Fruit fly (Drosophila melanogaster) whole organism, embryonic: Measurements from ENCODE around the gene Karybeta3.

Experiments
- Asciz ChIP-seq: fragments of 200-800 bp; sonication (Bioruptor generic); optimal IDR thresholded peaks from 2 replicates; lab custom pipeline; 2017; ENCODE audit warnings: missing biosample characterization, mild to moderate bottlenecking, missing genetic modification characterization, missing genetic modification reagents
- CG10654 ChIP-seq: fragments of 200-800 bp; sonication (Bioruptor generic); optimal IDR thresholded peaks from 2 replicates; lab custom pipeline; 2016; ENCODE audit warnings: missing biosample characterization, missing genetic modification characterization
- CG14860 ChIP-seq: fragments of 200-800 bp; sonication (Bioruptor generic); IDR thresholded peaks from 3 replicates; pipeline ENCODE4 v1.3.6; 2022; ENCODE audit warnings: missing biosample characterization, missing genetic modification characterization; ENCODE audit not compliant: partially characterized antibody
- CG14965 ChIP-seq: fragments of 200-800 bp; sonication (Bioruptor generic); optimal IDR thresholded peaks from 2 replicates; lab custom pipeline; 2016; ENCODE audit warnings: missing biosample characterization, missing genetic modification characterization, borderline replicate concordance
- CG15696 ChIP-seq: fragments of 200-800 bp; sonication (Bioruptor generic); optimal IDR thresholded peaks from 2 replicates; lab custom pipeline; 2019; ENCODE audit warnings: missing biosample characterization, mild to moderate bottlenecking, missing genetic modification characterization, moderate library complexity
- CG1602 ChIP-seq: fragments of 200-800 bp; sonication (Bioruptor generic); optimal IDR thresholded peaks from 3 replicates; lab custom pipeline; 2016; ENCODE audit warnings: missing biosample characterization, missing genetic modification characterization
- CG16813 ChIP-seq: fragments of 200-800 bp; sonication (Bioruptor generic); IDR thresholded peaks from 3 replicates; pipeline ENCODE4 v1.3.6; 2022; ENCODE audit warnings: missing biosample characterization, missing genetic modification characterization; ENCODE audit not compliant: partially characterized antibody
- CG16863 ChIP-seq: fragments of 200-800 bp; sonication (Bioruptor generic); optimal IDR thresholded peaks from 3 replicates; lab custom pipeline; 2016; ENCODE audit warnings: missing biosample characterization, missing genetic modification characterization
- CG17612 ChIP-seq: fragments of 200-800 bp; sonication (Bioruptor generic); IDR thresholded peaks from 2 replicates; pipeline ENCODE4 v1.3.6; 2022; ENCODE audit warnings: missing biosample characterization, missing genetic modification characterization
- CG1792 ChIP-seq: fragments of 200-800 bp; sonication (Bioruptor generic); optimal IDR thresholded peaks from 2 replicates; lab custom pipeline; 2016; ENCODE audit warnings: missing biosample characterization, missing genetic modification characterization
- CG18599 ChIP-seq: fragments of 200-800 bp; sonication (Bioruptor generic); optimal IDR thresholded peaks from 3 replicates; lab custom pipeline; 2017; ENCODE audit warnings: missing biosample characterization, missing genetic modification characterization, mild to moderate bottlenecking, moderate library complexity, missing genetic modification reagents
- CG18764 ChIP-seq: fragments of 200-800 bp; sonication (Bioruptor generic); optimal IDR thresholded peaks from 3 replicates; lab custom pipeline; 2016; ENCODE audit warnings: missing biosample characterization, missing genetic modification characterization
- CG2875 ChIP-seq: fragments of 200-800 bp; sonication (Bioruptor generic); optimal IDR thresholded peaks from 2 replicates; lab custom pipeline; 2017; ENCODE audit warnings: missing biosample characterization, mild to moderate bottlenecking, missing genetic modification characterization, missing genetic modification reagents
- CG31441 ChIP-seq: fragments of 200-800 bp; sonication (Bioruptor generic); IDR thresholded peaks from 2 replicates; pipeline ENCODE4 v1.3.6; 2022; ENCODE audit warnings: missing biosample characterization, missing genetic modification characterization
- CG6654 ChIP-seq: fragments of 200-800 bp; sonication (Bioruptor generic); optimal IDR thresholded peaks from 2 replicates; lab custom pipeline; 2017; ENCODE audit warnings: missing biosample characterization, mild to moderate bottlenecking, missing genetic modification characterization
- CG6791 ChIP-seq: fragments of 200-800 bp; sonication (Bioruptor generic); IDR thresholded peaks from 3 replicates; pipeline ENCODE4 v1.3.6; 2022; ENCODE audit warnings: missing biosample characterization, missing genetic modification characterization; ENCODE audit not compliant: partially characterized antibody
- CG7987 ChIP-seq: fragments of 200-800 bp; sonication (Bioruptor generic); optimal IDR thresholded peaks from 2 replicates; lab custom pipeline; 2018; ENCODE audit warnings: missing biosample characterization, mild to moderate bottlenecking, missing genetic modification characterization, moderate library complexity
- CG8359 ChIP-seq: fragments of 200-800 bp; sonication (Bioruptor generic); optimal IDR thresholded peaks from 2 replicates; lab custom pipeline; 2017; ENCODE audit warnings: missing biosample characterization, mild to moderate bottlenecking, missing genetic modification characterization, borderline replicate concordance
- CTCF ChIP-seq: fragments of 200-800 bp; sonication (Bioruptor generic); optimal IDR thresholded peaks from 2 replicates; lab custom pipeline; 2017; ENCODE audit warnings: missing biosample characterization, mild to moderate bottlenecking, missing genetic modification characterization, moderate library complexity
- Dek ChIP-seq: fragments of 200-800 bp; sonication (Bioruptor generic); optimal IDR thresholded peaks from 3 replicates; lab custom pipeline; 2019; ENCODE audit warnings: missing biosample characterization, mild to moderate bottlenecking, missing genetic modification characterization, moderate library complexity
- H2.0 ChIP-seq: fragments of 200-800 bp; sonication (Bioruptor generic); IDR thresholded peaks from 2 replicates; pipeline ENCODE4 v1.3.6; 2022; ENCODE audit warnings: missing biosample characterization, missing genetic modification characterization
- HHEX ChIP-seq: fragments of 200-800 bp; sonication (Bioruptor generic); optimal IDR thresholded peaks from 3 replicates; lab custom pipeline; 2017; ENCODE audit warnings: missing biosample characterization, mild to moderate bottlenecking, missing genetic modification characterization, missing genetic modification reagents
- HLH4C ChIP-seq: fragments of 200-800 bp; sonication (Bioruptor generic); IDR thresholded peaks from 3 replicates; pipeline ENCODE4 v1.3.6; 2022; ENCODE audit warnings: missing biosample characterization, missing genetic modification characterization; ENCODE audit not compliant: partially characterized antibody
- HmgD ChIP-seq: fragments of 200-800 bp; sonication (Bioruptor generic); optimal IDR thresholded peaks from 3 replicates; lab custom pipeline; 2016; ENCODE audit warnings: missing biosample characterization, missing genetic modification characterization
- Myb ChIP-seq: fragments of 200-800 bp; sonication (Bioruptor generic); optimal IDR thresholded peaks from 2 replicates; lab custom pipeline; 2016; ENCODE audit warnings: missing biosample characterization, missing genetic modification characterization
- NFAT ChIP-seq: fragments of 200-800 bp; sonication (Bioruptor generic); IDR thresholded peaks from 2 replicates; pipeline ENCODE4 v1.3.6; 2022; ENCODE audit warnings: missing biosample characterization, missing genetic modification characterization
- Opbp ChIP-seq: fragments of 200-800 bp; sonication (Bioruptor generic); IDR thresholded peaks from 3 replicates; pipeline ENCODE4 v1.3.6; 2022; ENCODE audit warnings: missing biosample characterization, missing genetic modification characterization; ENCODE audit not compliant: partially characterized antibody
- Rfx ChIP-seq: fragments of 200-800 bp; sonication (Bioruptor generic); IDR thresholded peaks from 2 replicates; pipeline ENCODE4 v1.3.6; 2022; ENCODE audit warnings: missing biosample characterization, missing genetic modification characterization
- Sox100B ChIP-seq: fragments of 200-800 bp; sonication (Bioruptor generic); optimal IDR thresholded peaks from 3 replicates; lab custom pipeline; 2018; ENCODE audit warnings: missing biosample characterization, mild to moderate bottlenecking, missing genetic modification characterization
- Sox102F ChIP-seq: fragments of 200-800 bp; sonication (Bioruptor generic); optimal IDR thresholded peaks from 2 replicates; lab custom pipeline; 2018; ENCODE audit warnings: missing biosample characterization, mild to moderate bottlenecking, missing genetic modification characterization, moderate library complexity
- abd-A ChIP-seq: fragments of 200-800 bp; sonication (Bioruptor generic); optimal IDR thresholded peaks from 3 replicates; lab custom pipeline; 2019; ENCODE audit warnings: missing biosample characterization, mild to moderate bottlenecking, missing genetic modification characterization, moderate library complexity
- ato ChIP-seq: fragments of 200-800 bp; sonication (Bioruptor generic); IDR thresholded peaks from 2 replicates; pipeline ENCODE4 v1.3.6; 2022; ENCODE audit warnings: missing biosample characterization, missing genetic modification characterization; ENCODE audit not compliant: partially characterized antibody
- cg ChIP-seq: fragments of 200-800 bp; sonication (Bioruptor generic); optimal IDR thresholded peaks from 3 replicates; lab custom pipeline; 2019; ENCODE audit warnings: missing biosample characterization, mild to moderate bottlenecking, missing genetic modification characterization, moderate library complexity
- corto ChIP-seq: fragments of 200-800 bp; sonication (Bioruptor generic); optimal IDR thresholded peaks from 2 replicates; lab custom pipeline; 2016; ENCODE audit warnings: missing biosample characterization, mild to moderate bottlenecking, missing genetic modification characterization, moderate library complexity
- gt ChIP-seq: fragments of 200-800 bp; sonication (Bioruptor generic); IDR thresholded peaks from 2 replicates; pipeline ENCODE4 v1.3.6; 2022; ENCODE audit warnings: missing biosample characterization, missing genetic modification characterization
- kay ChIP-seq: fragments of 200-800 bp; sonication (Bioruptor generic); optimal IDR thresholded peaks from 2 replicates; lab custom pipeline; 2016; ENCODE audit warnings: missing biosample characterization, missing genetic modification characterization
- odd ChIP-seq: fragments of 200-800 bp; sonication (Bioruptor generic); optimal IDR thresholded peaks from 2 replicates; lab custom pipeline; 2017; ENCODE audit warnings: missing biosample characterization, mild to moderate bottlenecking, missing genetic modification characterization
- onecut ChIP-seq: fragments of 200-800 bp; sonication (Bioruptor generic); IDR thresholded peaks from 2 replicates; pipeline ENCODE4 v1.3.6; 2022; ENCODE audit warnings: missing biosample characterization, missing genetic modification characterization
- org-1 ChIP-seq: fragments of 200-800 bp; sonication (Bioruptor generic); optimal IDR thresholded peaks from 2 replicates; lab custom pipeline; 2017; ENCODE audit warnings: missing biosample characterization, missing genetic modification characterization
- otp ChIP-seq: fragments of 200-800 bp; sonication (Bioruptor generic); IDR thresholded peaks from 3 replicates; pipeline ENCODE4, ENCODE4 v1.3.6; 2022; ENCODE audit warnings: missing biosample characterization, missing genetic modification characterization
- pita ChIP-seq: fragments of 200-800 bp; sonication (Bioruptor generic); optimal IDR thresholded peaks from 2 replicates; lab custom pipeline; 2017; ENCODE audit warnings: missing biosample characterization, mild to moderate bottlenecking, missing genetic modification characterization
- pnt ChIP-seq: fragments of 200-800 bp; sonication (Bioruptor generic); optimal IDR thresholded peaks from 3 replicates; lab custom pipeline; 2016; ENCODE audit warnings: missing biosample characterization, missing genetic modification characterization
- ro ChIP-seq: fragments of 200-800 bp; sonication (Bioruptor generic); IDR thresholded peaks from 2 replicates; pipeline ENCODE4 v1.3.6; 2022; ENCODE audit warnings: missing biosample characterization, missing genetic modification characterization
- seq ChIP-seq: fragments of 200-800 bp; sonication (Bioruptor generic); IDR thresholded peaks from 2 replicates; pipeline ENCODE4 v1.3.6; 2022; ENCODE audit warnings: missing biosample characterization, missing genetic modification characterization
- slp2 ChIP-seq: fragments of 200-800 bp; sonication (Bioruptor generic); optimal IDR thresholded peaks from 2 replicates; lab custom pipeline; 2016; ENCODE audit warnings: missing biosample characterization, missing genetic modification characterization
- sna ChIP-seq: fragments of 200-800 bp; sonication (Bioruptor generic); IDR thresholded peaks from 2 replicates; pipeline ENCODE4 v1.3.6; 2022; ENCODE audit warnings: missing biosample characterization, missing genetic modification characterization; ENCODE audit not compliant: partially characterized antibody
- sr ChIP-seq: fragments of 200-800 bp; sonication (Bioruptor generic); IDR thresholded peaks from 3 replicates; pipeline ENCODE4 v1.3.6; 2022; ENCODE audit warnings: missing biosample characterization, missing genetic modification characterization
- tna ChIP-seq: fragments of 200-800 bp; sonication (Bioruptor generic); IDR thresholded peaks from 2 replicates; pipeline ENCODE4 v1.3.6; 2022; ENCODE audit warnings: missing biosample characterization, missing genetic modification characterization; ENCODE audit not compliant: partially characterized antibody
- vnd ChIP-seq: fragments of 200-800 bp; sonication (Bioruptor generic); IDR thresholded peaks from 3 replicates; pipeline ENCODE4 v1.3.6; 2022; ENCODE audit warnings: missing biosample characterization, missing genetic modification characterization; ENCODE audit not compliant: partially characterized antibody

Karybeta3 gene

DNA sequence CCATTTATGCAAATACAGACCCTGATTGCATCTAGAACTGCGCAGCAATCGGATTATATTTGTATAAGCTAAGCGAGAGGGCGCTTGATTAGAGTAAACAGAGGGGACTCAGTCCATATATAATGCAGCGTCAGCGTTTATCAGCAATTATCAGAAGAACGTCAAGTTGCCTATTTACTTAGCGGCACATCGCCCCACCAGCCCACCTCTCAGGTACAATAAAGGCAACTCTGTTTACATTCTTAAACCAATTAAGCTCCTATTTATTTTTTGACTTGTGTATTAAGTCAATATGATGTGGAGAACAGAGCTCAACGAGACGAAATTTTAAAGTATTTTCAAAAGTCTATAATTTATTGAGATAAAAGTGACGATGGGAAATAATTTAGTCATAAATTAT lies 16.0 kb downstream of the Karybeta3 start (continued):
- TF ChIP-seq cg (GFP tag; lab: Kevin White, UChicago) (no peak), CG14965 (peak; percentile 83), CG6654 (GFP tag; lab: Kevin White, UChicago) (peak; percentile 60), CG17612 (peak; percentile 58; the same call in 1 of the 2 replicates), CG16863 (no peak), CG1602 (GFP tag; lab: Kevin White, UChicago) (peak; percentile 6), slp2 (no peak), CG31441 (GFP tag; lab: Robert Waterston, UW) (peak; percentile 93), CG10654 (peak; percentile 91), corto (GFP tag; lab: Kevin White, UChicago) (peak; percentile 72), CG18764 (GFP tag; lab: Kevin White, UChicago) (peak; percentile 92), CG18599 (GFP tag; lab: Kevin White, UChicago) (peak; percentile 92), Sox100B (GFP tag; lab: Kevin White, UChicago) (peak; percentile 92), Rfx (GFP tag; lab: Robert Waterston, UW) (peak; percentile 66; the same call in 1 of the 2 replicates), gt (peak; percentile 33; the same call in 1 of the 2 replicates), pnt (GFP tag; lab: Kevin White, UChicago) (peak; percentile 71), Dek (tag; lab: Kevin White, UChicago) (no peak), seq (peak; percentile 59; the same call in 1 of the 2 replicates), ro (GFP tag; lab: Robert Waterston, UW) (no peak), org-1 (GFP tag; lab: Kevin White, UChicago) (peak; percentile 83), Myb (GFP tag; lab: Kevin White, UChicago) (peak; percentile 26), NFAT (GFP tag; lab: Robert Waterston, UW) (0 out of 2 replicates have a peak, but pooled peaks have one; percentile 12), kay (GFP tag; lab: Kevin White, UChicago) (peak; percentile 90), otp (GFP tag; lab: Robert Waterston, UW) (peak; percentile 63; the same call in 1 of the 3 replicates), onecut (GFP tag; lab: Robert Waterston, UW) (peak; percentile 89), H2.0 (GFP tag; lab: Robert Waterston, UW) (no peak; the same call in 1 of the 2 replicates), CG15696 (tag; lab: Kevin White, UChicago) (peak; percentile 82), HmgD (GFP tag; lab: Kevin White, UChicago) (peak; percentile 26), HHEX (GFP tag; lab: Kevin White, UChicago) (peak; percentile 83), CG1792 (GFP tag; lab: Kevin White, UChicago) (peak; percentile 94), CTCF (GFP tag; lab: Kevin White, UChicago) (peak; percentile 69), sr (GFP tag; lab: Robert Waterston, UW) (peak; percentile 72), Asciz (GFP tag; lab: Kevin White, UChicago) (peak; percentile 97)

dm6 chr3R:4666014-4666652 lies 17.2 kb downstream of the Karybeta3 start:
- TF ChIP-seq HLH4C (GFP tag; lab: Robert Waterston, UW) (peak; percentile 61; the same call in 2 of the 3 replicates), Sox102F (GFP tag; lab: Kevin White, UChicago) (no peak), pita (GFP tag; lab: Kevin White, UChicago) (no peak), HHEX (GFP tag; lab: Kevin White, UChicago) (no peak), tna (peak; percentile 84), Opbp (GFP tag; lab: Robert Waterston, UW) (no peak), odd (GFP tag; lab: Kevin White, UChicago) (no peak), abd-A (tag; lab: Kevin White, UChicago) (no peak), CG2875 (no peak), vnd (peak; percentile 60), CG8359 (no peak), CG14860 (peak; percentile 63), sna (peak; percentile 32; the same call in 1 of the 2 replicates), ato (GFP tag; lab: Robert Waterston, UW) (peak; percentile 78), CG6791 (peak; percentile 80; the same call in 2 of the 3 replicates), CG7987 (GFP tag; lab: Kevin White, UChicago) (no peak), CG16813 (peak; percentile 47; the same call in 1 of the 3 replicates)
